Worm (Caenorhabditis elegans) whole organism, young adult: ENCODE measurements around the gene srh-2.

Experiments
- C17E4.6 ChIP-seq: fragments of 200-800 bp; sonication (Bioruptor generic); IDR thresholded peaks from 2 replicates; pipeline ENCODE4 v1.3.6; 2022; ENCODE audit warnings: missing genetic modification reagents, missing genetic modification characterization, missing compliant biosample characterization
- F39B2.1 ChIP-seq: fragments of 200-800 bp; sonication (Bioruptor generic); IDR thresholded peaks from 2 replicates; pipeline ENCODE4 v1.3.6; 2022; ENCODE audit warnings: missing genetic modification reagents, missing genetic modification characterization, missing compliant biosample characterization
- F57A8.1 ChIP-seq: fragments of 200-800 bp; sonication (Bioruptor generic); optimal IDR thresholded peaks from 2 replicates; lab custom pipeline; 2018; ENCODE audit warnings: mild to moderate bottlenecking, missing genetic modification characterization, moderate library complexity, missing compliant biosample characterization
- F57C9.4 ChIP-seq: sonication (generic microtip); optimal IDR thresholded peaks from 2 replicates; lab custom pipeline; 2017; ENCODE audit warnings: mild to moderate bottlenecking, missing genetic modification characterization, missing compliant biosample characterization
- K11D2.4 ChIP-seq: fragments of 200-800 bp; sonication (Bioruptor generic); IDR thresholded peaks from 2 replicates; pipeline ENCODE4 v1.3.6; 2022; ENCODE audit warnings: missing genetic modification reagents, missing genetic modification characterization, missing compliant biosample characterization
- K12H6.12 ChIP-seq: fragments of 200-800 bp; sonication (Bioruptor generic); optimal IDR thresholded peaks from 2 replicates; lab custom pipeline; 2018; ENCODE audit warnings: mild to moderate bottlenecking, missing genetic modification characterization, missing compliant biosample characterization
- Y56A3A.18 ChIP-seq: fragments of 200-800 bp; sonication (Bioruptor generic); IDR thresholded peaks from 2 replicates; pipeline ENCODE4 v1.3.6; 2022; ENCODE audit warnings: missing genetic modification reagents, missing genetic modification characterization, missing compliant biosample characterization
- Y79H2A.3 ChIP-seq: fragments of 200-800 bp; sonication (Bioruptor generic); conservative IDR thresholded peaks from 2 replicates; pipeline ENCODE4 v1.3.6; 2022; ENCODE audit warnings: missing genetic modification reagents, missing genetic modification characterization, missing compliant biosample characterization
- ZK185.1 ChIP-seq: sonication (generic microtip); optimal IDR thresholded peaks from 2 replicates; lab custom pipeline; 2016; ENCODE audit warnings: mild to moderate bottlenecking, missing genetic modification characterization, missing compliant biosample characterization; ENCODE audit not compliant: poor library complexity, severe bottlenecking
- ama-1 ChIP-seq, 3 experiments: fragments of 150-350 bp in 1 of 3; sonication (generic microtip) in 2 of 3; optimal IDR thresholded peaks; 2 replicates each; lab custom pipeline; 2014 to 2018; ENCODE audit warnings: missing biosample characterization in 2 of 3, missing genetic modification characterization in 2 of 3, missing genetic modification reagents in 2 of 3
- athp-1 ChIP-seq: sonication (generic microtip); optimal IDR thresholded peaks from 2 replicates; lab custom pipeline; 2017; ENCODE audit warnings: mild to moderate bottlenecking, missing genetic modification characterization, missing compliant biosample characterization
- cebp-1 ChIP-seq, 2 experiments: fragments of 200-800 bp in 1 of 2; sonication (Bioruptor generic) in 1 of 2; sonication (generic microtip) in 1 of 2; IDR thresholded peaks in 1 of 2; optimal IDR thresholded peaks in 1 of 2; 2 replicates each; pipeline versions ENCODE4 v1.3.6 to Lab custom; 2017 to 2022; ENCODE audit warnings: missing compliant biosample characterization in 2 of 2, missing genetic modification characterization in 2 of 2, mild to moderate bottlenecking in 1 of 2, missing genetic modification reagents in 1 of 2, moderate library complexity in 1 of 2
- ceh-40 ChIP-seq: fragments of 200-800 bp; sonication (Bioruptor generic); IDR thresholded peaks from 2 replicates; pipeline ENCODE4 v1.3.6; 2022; ENCODE audit warnings: missing genetic modification characterization, missing compliant biosample characterization
- die-1 ChIP-seq: sonication (generic microtip); optimal IDR thresholded peaks from 2 replicates; lab custom pipeline; 2016; ENCODE audit warnings: missing genotype, mild to moderate bottlenecking, missing genetic modification characterization, missing compliant biosample characterization
- dpl-1 ChIP-seq: fragments of 150-350 bp; optimal IDR thresholded peaks from 2 replicates; lab custom pipeline; 2014; ENCODE audit warnings: missing biosample characterization, missing genetic modification reagents, missing genetic modification characterization
- efl-1 ChIP-seq: fragments of 150-350 bp; optimal IDR thresholded peaks from 2 replicates; lab custom pipeline; 2014; ENCODE audit warnings: missing biosample characterization, missing genetic modification reagents, missing genetic modification characterization
- egl-18 ChIP-seq: fragments of 200-800 bp; sonication (Bioruptor generic); IDR thresholded peaks from 2 replicates; pipeline ENCODE4 v1.3.6; 2022; ENCODE audit warnings: missing genetic modification reagents, missing genetic modification characterization, missing compliant biosample characterization
- ekl-4 ChIP-seq: fragments of 200-800 bp; sonication (Bioruptor generic); IDR thresholded peaks from 2 replicates; pipeline ENCODE4 v1.3.6; 2022; ENCODE audit warnings: missing genetic modification reagents, missing genetic modification characterization, missing compliant biosample characterization
- fkh-3 ChIP-seq: sonication (generic microtip); optimal IDR thresholded peaks from 2 replicates; lab custom pipeline; 2016; ENCODE audit warnings: mild to moderate bottlenecking, missing genetic modification characterization, missing compliant biosample characterization
- gei-17 ChIP-seq: fragments of 200-800 bp; sonication (Bioruptor generic); optimal IDR thresholded peaks from 2 replicates; lab custom pipeline; 2018; ENCODE audit warnings: mild to moderate bottlenecking, missing genetic modification characterization, missing compliant biosample characterization
- him-1 ChIP-seq: sonication (generic microtip); optimal IDR thresholded peaks from 2 replicates; lab custom pipeline; 2016; ENCODE audit warnings: missing genotype, missing genetic modification reagents, missing genetic modification characterization, missing compliant biosample characterization
- hlh-26 ChIP-seq: fragments of 200-800 bp; sonication (Bioruptor generic); conservative IDR thresholded peaks from 2 replicates; pipeline ENCODE4 v1.3.6; 2022; ENCODE audit warnings: missing genetic modification reagents, missing genetic modification characterization, missing compliant biosample characterization
- hsf-1 ChIP-seq: fragments of 200-800 bp; sonication (Bioruptor generic); IDR thresholded peaks from 2 replicates; pipeline ENCODE4 v1.3.6; 2022; ENCODE audit warnings: missing genetic modification reagents, missing genetic modification characterization, missing compliant biosample characterization
- let-526 ChIP-seq: fragments of 200-800 bp; sonication (Bioruptor generic); IDR thresholded peaks from 2 replicates; pipeline ENCODE4 v1.3.6; 2022; ENCODE audit warnings: missing genetic modification reagents, missing genetic modification characterization, missing compliant biosample characterization
- lin-35 ChIP-seq, 3 experiments: fragments of 150-350 bp in 2 of 3; sonication (generic microtip) in 1 of 3; optimal IDR thresholded peaks; 2 replicates each; lab custom pipeline; 2014 to 2018; ENCODE audit warnings: missing biosample characterization in 3 of 3, missing genetic modification characterization in 3 of 3, missing genetic modification reagents in 3 of 3
- lin-54 ChIP-seq: fragments of 200-800 bp; sonication (Bioruptor generic); optimal IDR thresholded peaks from 2 replicates; lab custom pipeline; 2018; ENCODE audit warnings: mild to moderate bottlenecking, missing genetic modification characterization, missing compliant biosample characterization
- lsl-1 ChIP-seq: fragments of 200-800 bp; sonication (Bioruptor generic); optimal IDR thresholded peaks from 2 replicates; lab custom pipeline; 2018; ENCODE audit warnings: mild to moderate bottlenecking, missing genetic modification characterization, moderate library complexity, missing compliant biosample characterization
- madf-10 ChIP-seq: sonication (generic microtip); optimal IDR thresholded peaks from 2 replicates; lab custom pipeline; 2016; ENCODE audit warnings: mild to moderate bottlenecking, missing genetic modification characterization, missing compliant biosample characterization
- mel-28 ChIP-seq: sonication (generic microtip); optimal IDR thresholded peaks from 2 replicates; lab custom pipeline; 2016; ENCODE audit warnings: borderline replicate concordance, mild to moderate bottlenecking, missing genetic modification characterization, missing compliant biosample characterization
- nfya-2 ChIP-seq: fragments of 200-800 bp; sonication (Bioruptor generic); IDR thresholded peaks from 2 replicates; pipeline ENCODE4 v1.3.6; 2022; ENCODE audit warnings: missing genetic modification reagents, missing genetic modification characterization, missing compliant biosample characterization
- pha-4 ChIP-seq: fragments of 150-350 bp; sonication (generic microtip); optimal IDR thresholded peaks from 2 replicates; lab custom pipeline; 2014; ENCODE audit warnings: missing biosample characterization, missing genetic modification reagents, missing genetic modification characterization
- snpc-3.4 ChIP-seq: sonication (generic microtip); optimal IDR thresholded peaks from 2 replicates; lab custom pipeline; 2017; ENCODE audit warnings: missing genetic modification characterization, mild to moderate bottlenecking, missing compliant biosample characterization, antibody characterized with exemption, moderate library complexity, missing genotype, missing genetic modification reagents
- somi-1 ChIP-seq: fragments of 200-800 bp; sonication (Bioruptor generic); optimal IDR thresholded peaks from 2 replicates; lab custom pipeline; 2018; ENCODE audit warnings: mild to moderate bottlenecking, missing genetic modification characterization, missing compliant biosample characterization
- zfh-2 ChIP-seq: fragments of 200-800 bp; sonication (Bioruptor generic); conservative IDR thresholded peaks from 2 replicates; pipeline ENCODE4 v1.3.6; 2022; ENCODE audit warnings: missing genetic modification reagents, missing genetic modification characterization, missing compliant biosample characterization
- ztf-3 ChIP-seq: fragments of 200-800 bp; sonication (Bioruptor generic); optimal IDR thresholded peaks from 2 replicates; lab custom pipeline; 2018; ENCODE audit warnings: mild to moderate bottlenecking, missing genetic modification characterization, missing compliant biosample characterization

Gene srh-2

ce11 chrV:752679-753333 lies 24.7 kb downstream of the srh-2 start, which contains the start of the genes str-262 and srp-1:
Gene str-262, minus strand, starts transcription at chrV:752779.
Gene srp-1, plus strand, starts transcription at chrV:753283.
- TF ChIP-seq snpc-3.4 (tag; lab: Kevin White, UChicago) (no peak), gei-17 (GFP tag; lab: Kevin White, UChicago) (no peak), let-526 (GFP tag; lab: Robert Waterston, UW) (no peak)

- TF ChIP-seq F57C9.4 (no peak), Y79H2A.3 (GFP tag; lab: Robert Waterston, UW) (no peak), ZK185.1 (tag; lab: Kevin White, UChicago) (no peak), lin-35 (GFP tag; optimal IDR thresholded peaks at IDR 0.05; lab: Kevin White, UChicago) (no peak), K12H6.12 (tag; lab: Kevin White, UChicago) (no peak), somi-1 (GFP tag; lab: Kevin White, UChicago) (no peak), ztf-3 (no peak)
Measured at ce11 chrV:756169-756568, 28.1 kb downstream of the srh-2 start, which contains the start of gene str-20. Gene str-20, plus strand, starts transcription at chrV:756469.

DNA sequence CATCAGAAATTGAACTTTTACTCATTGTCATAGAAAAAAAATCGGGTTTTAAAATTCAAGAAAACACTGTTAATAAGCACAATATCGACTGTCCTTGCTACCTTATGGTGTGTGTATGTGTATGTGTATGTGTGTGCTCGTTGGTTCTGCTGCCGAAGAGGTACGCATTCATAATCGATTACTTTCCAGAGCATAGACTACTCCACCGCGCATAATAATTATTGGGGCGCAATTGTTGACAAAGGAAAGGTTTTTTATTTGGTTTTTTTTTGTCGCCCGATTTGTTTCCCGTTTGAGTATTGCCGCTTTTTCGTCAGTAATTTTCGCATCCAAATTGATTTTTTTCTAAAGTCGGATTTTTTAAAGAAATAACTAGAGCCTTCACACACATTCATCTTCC lies 33.1 kb downstream of the srh-2 start, which contains the start of gene C05E4.15:
Gene C05E4.15 (minus strand): TSS at position 101 of the 400 bp plus-strand sequence.
- no peak for TF ChIP-seq hsf-1 (GFP tag; lab: Robert Waterston, UW)
- no peak for TF ChIP-seq efl-1 (GFP tag; lab: Kevin White, UChicago)
- no peak for TF ChIP-seq egl-18
- TF ChIP-seq nfya-2: no peak
- no peak for TF ChIP-seq madf-10 (tag; lab: Kevin White, UChicago)
- TF ChIP-seq fkh-3: no peak
- no peak for TF ChIP-seq pha-4 (tag; lab: Kevin White, UChicago)
- no peak for TF ChIP-seq ceh-40
- TF ChIP-seq somi-1 (GFP tag; lab: Kevin White, UChicago): no peak
- no peak for TF ChIP-seq athp-1
- TF ChIP-seq zfh-2 (GFP tag; lab: Robert Waterston, UW): no peak

- TF ChIP-seq K11D2.4 (no peak), F57A8.1 (GFP tag; lab: Kevin White, UChicago) (no peak), F39B2.1 (no peak), hlh-26 (GFP tag; lab: Robert Waterston, UW) (no peak), Y56A3A.18 (GFP tag; lab: Robert Waterston, UW) (no peak), him-1 (no peak), lsl-1 (GFP tag; lab: Kevin White, UChicago) (no peak), mel-28 (no peak)
Measured at ce11 chrV:761882-762281, 33.8 kb downstream of the srh-2 start, which contains the start of gene C05E4.12. Gene C05E4.12, minus strand, starts transcription at chrV:761982.

DNA sequence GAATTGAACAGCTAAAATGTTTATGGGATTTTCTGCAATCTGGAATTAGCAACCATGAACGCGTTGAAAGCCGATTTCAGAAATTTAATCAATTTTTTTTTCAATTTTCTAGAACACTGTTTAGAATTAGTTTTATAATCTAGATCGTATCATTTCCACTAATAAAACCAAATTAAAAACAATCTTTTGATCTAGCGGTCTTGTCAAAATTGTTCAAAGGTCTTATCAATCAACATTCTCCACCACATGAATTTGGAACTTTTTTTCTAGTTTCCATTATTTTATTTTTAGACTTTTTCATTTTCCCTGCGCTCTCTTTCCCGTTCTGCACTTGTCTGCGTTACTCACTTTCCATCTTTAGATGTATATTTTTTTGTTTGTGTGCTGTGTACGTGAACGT lies 34.2 kb downstream of the srh-2 start, which contains the start of gene srp-2:
Gene srp-2 (plus strand): TSS at position 301 of the 400 bp plus-strand sequence.
- TF ChIP-seq lin-54 (no peak), cebp-1 (GFP tag; IDR thresholded peaks at IDR 0.05; lab: Robert Waterston, UW) (no peak), cebp-1 (tag; optimal IDR thresholded peaks at IDR 0.05; lab: Kevin White, UChicago) (no peak), dpl-1 (GFP tag; lab: Kevin White, UChicago) (no peak), ztf-3 (no peak), ama-1 (optimal IDR thresholded peaks at IDR 0.05; lab: Kevin White, UChicago) (no peak), ama-1 (GFP tag; optimal IDR thresholded peaks at IDR 0.05; lab: Kevin White, UChicago) (no peak), hlh-26 (GFP tag; lab: Robert Waterston, UW) (no peak), C17E4.6 (GFP tag; lab: Robert Waterston, UW) (no peak), ekl-4 (GFP tag; lab: Robert Waterston, UW) (no peak), die-1 (tag; lab: Kevin White, UChicago) (no peak)
- TF ChIP-seq, all 124 proteins: peak for 0
